Fruit fly (Drosophila melanogaster) whole organism, embryonic: ENCODE data around the gene CheA29a.

Experiments
- Abd-B ChIP-seq: fragments of 200-800 bp; sonication (Bioruptor generic); optimal IDR thresholded peaks from 2 replicates; lab custom pipeline; 2018; ENCODE audit warnings: missing biosample characterization, mild to moderate bottlenecking, missing genetic modification characterization, moderate library complexity
- CG10209 ChIP-seq: fragments of 200-800 bp; sonication (Bioruptor generic); optimal IDR thresholded peaks from 3 replicates; lab custom pipeline; 2017; ENCODE audit warnings: missing biosample characterization, mild to moderate bottlenecking, missing genetic modification characterization, missing genetic modification reagents
- CG10267 ChIP-seq: fragments of 200-800 bp; sonication (Bioruptor generic); optimal IDR thresholded peaks from 2 replicates; lab custom pipeline; 2018; ENCODE audit warnings: missing biosample characterization, mild to moderate bottlenecking, missing genetic modification characterization, moderate library complexity
- CG10274 ChIP-seq: fragments of 200-800 bp; sonication (Bioruptor generic); optimal IDR thresholded peaks from 3 replicates; lab custom pipeline; 2017; ENCODE audit warnings: missing biosample characterization, mild to moderate bottlenecking, missing genetic modification characterization
- CG11085 ChIP-seq: fragments of 200-800 bp; sonication (Bioruptor generic); IDR thresholded peaks from 2 replicates; pipeline ENCODE4 v1.3.6; 2022; ENCODE audit warnings: missing biosample characterization, missing genetic modification characterization
- CG12391 ChIP-seq: fragments of 200-800 bp; sonication (Bioruptor generic); optimal IDR thresholded peaks from 3 replicates; lab custom pipeline; 2018; ENCODE audit warnings: missing biosample characterization, mild to moderate bottlenecking, missing genetic modification characterization, moderate library complexity
- CG12769 ChIP-seq: fragments of 200-800 bp; sonication (Bioruptor generic); optimal IDR thresholded peaks from 2 replicates; lab custom pipeline; 2019; ENCODE audit warnings: missing biosample characterization, mild to moderate bottlenecking, missing genetic modification characterization, moderate library complexity
- CG13123 ChIP-seq: fragments of 200-800 bp; sonication (Bioruptor generic); optimal IDR thresholded peaks from 2 replicates; lab custom pipeline; 2016; ENCODE audit warnings: missing biosample characterization, missing genetic modification characterization
- CG17568 ChIP-seq: fragments of 200-800 bp; sonication (Bioruptor generic); optimal IDR thresholded peaks from 2 replicates; lab custom pipeline; 2018; ENCODE audit warnings: missing biosample characterization, mild to moderate bottlenecking, missing genetic modification characterization, moderate library complexity
- CG17612 ChIP-seq: fragments of 200-800 bp; sonication (Bioruptor generic); IDR thresholded peaks from 2 replicates; pipeline ENCODE4 v1.3.6; 2022; ENCODE audit warnings: missing biosample characterization, missing genetic modification characterization
- CG18011 ChIP-seq: fragments of 200-800 bp; sonication (Bioruptor generic); optimal IDR thresholded peaks from 2 replicates; lab custom pipeline; 2017; ENCODE audit warnings: missing biosample characterization, missing genetic modification characterization, mild to moderate bottlenecking, moderate library complexity, missing genotype
- CG18262 ChIP-seq: fragments of 200-800 bp; optimal IDR thresholded peaks from 3 replicates; lab custom pipeline; 2019; ENCODE audit warnings: missing biosample characterization, mild to moderate bottlenecking, missing genetic modification characterization, moderate library complexity
- CG18476 ChIP-seq: fragments of 200-800 bp; sonication (Bioruptor generic); optimal IDR thresholded peaks from 2 replicates; lab custom pipeline; 2016; ENCODE audit warnings: missing biosample characterization, mild to moderate bottlenecking, missing genetic modification characterization
- CG2712 ChIP-seq: fragments of 200-800 bp; optimal IDR thresholded peaks from 3 replicates; lab custom pipeline; 2019; ENCODE audit warnings: missing biosample characterization, mild to moderate bottlenecking, missing genetic modification characterization, moderate library complexity
- CG34224 ChIP-seq: fragments of 200-800 bp; sonication (Bioruptor generic); IDR thresholded peaks from 3 replicates; pipeline ENCODE4 v1.3.6; 2022; ENCODE audit warnings: missing biosample characterization, missing genetic modification characterization; ENCODE audit not compliant: partially characterized antibody
- CG3726 ChIP-seq: fragments of 200-800 bp; sonication (Bioruptor generic); IDR thresholded peaks from 3 replicates; pipeline ENCODE4, ENCODE4 v1.3.6; 2022; ENCODE audit warnings: missing biosample characterization, missing genetic modification characterization
- CG6272 ChIP-seq: fragments of 200-800 bp; sonication (Bioruptor generic); IDR thresholded peaks from 2 replicates; pipeline ENCODE4 v1.3.6; 2022; ENCODE audit warnings: missing biosample characterization, missing genetic modification characterization
- CG6689 ChIP-seq: fragments of 200-800 bp; sonication (Bioruptor generic); IDR thresholded peaks from 2 replicates; pipeline ENCODE4 v1.3.6; 2022; ENCODE audit warnings: missing biosample characterization, missing genetic modification characterization
- CG6813 ChIP-seq: fragments of 200-800 bp; sonication (Bioruptor generic); optimal IDR thresholded peaks from 2 replicates; lab custom pipeline; 2017; ENCODE audit warnings: missing biosample characterization, missing genetic modification characterization, mild to moderate bottlenecking, moderate library complexity, missing genetic modification reagents
- CG9215 ChIP-seq: fragments of 200-800 bp; sonication (Bioruptor generic); IDR thresholded peaks from 2 replicates; pipeline ENCODE4 v1.3.6; 2022; ENCODE audit warnings: missing biosample characterization, missing genetic modification characterization
- CG9437 ChIP-seq: fragments of 200-800 bp; sonication (Bioruptor generic); optimal IDR thresholded peaks from 2 replicates; lab custom pipeline; 2018; ENCODE audit warnings: missing biosample characterization, mild to moderate bottlenecking, missing genetic modification characterization
- CG9609 ChIP-seq: fragments of 200-800 bp; sonication (Bioruptor generic); optimal IDR thresholded peaks from 3 replicates; lab custom pipeline; 2016; ENCODE audit warnings: missing biosample characterization, missing genetic modification characterization
- CG9932 ChIP-seq: fragments of 200-800 bp; sonication (Bioruptor generic); IDR thresholded peaks from 2 replicates; pipeline ENCODE4 v1.3.6; 2022; ENCODE audit warnings: missing biosample characterization, missing genetic modification characterization
- Camta ChIP-seq: fragments of 200-800 bp; sonication (Bioruptor generic); optimal IDR thresholded peaks from 2 replicates; lab custom pipeline; 2016; ENCODE audit warnings: missing biosample characterization, missing genetic modification characterization
- CkIIα-i1 ChIP-seq: fragments of 200-800 bp; sonication (Bioruptor generic); IDR thresholded peaks from 2 replicates; pipeline ENCODE4 v1.3.6; 2022; ENCODE audit warnings: missing biosample characterization, missing genetic modification characterization
- D19B ChIP-seq: fragments of 200-800 bp; sonication (Bioruptor generic); optimal IDR thresholded peaks from 2 replicates; lab custom pipeline; 2017; ENCODE audit warnings: missing biosample characterization, mild to moderate bottlenecking, missing genetic modification characterization
- Ets97D ChIP-seq: fragments of 200-800 bp; sonication (Bioruptor generic); optimal IDR thresholded peaks from 3 replicates; lab custom pipeline; 2016; ENCODE audit warnings: missing biosample characterization, missing genetic modification characterization
- Fer1 ChIP-seq: fragments of 200-800 bp; sonication (Bioruptor generic); optimal IDR thresholded peaks from 2 replicates; lab custom pipeline; 2017; ENCODE audit warnings: missing biosample characterization, mild to moderate bottlenecking, missing genetic modification characterization
- Hr3 ChIP-seq: fragments of 200-800 bp; sonication (Bioruptor generic); optimal IDR thresholded peaks from 3 replicates; lab custom pipeline; 2016; ENCODE audit warnings: missing biosample characterization, missing genetic modification characterization
- Mrtf ChIP-seq: fragments of 200-800 bp; sonication (Bioruptor generic); IDR thresholded peaks from 3 replicates; pipeline ENCODE4 v1.3.6; 2022; ENCODE audit warnings: missing biosample characterization, missing genetic modification characterization
- Six4 ChIP-seq: fragments of 200-800 bp; sonication (Bioruptor generic); optimal IDR thresholded peaks from 2 replicates; lab custom pipeline; 2016; ENCODE audit warnings: missing biosample characterization, missing genetic modification characterization
- Tbp ChIP-seq: fragments of >200 bp; optimal IDR thresholded peaks from 2 replicates; lab custom pipeline; 2018; ENCODE audit warnings: missing biosample characterization, missing genetic modification characterization
- Xbp1 ChIP-seq: fragments of 200-800 bp; sonication (Bioruptor generic); optimal IDR thresholded peaks from 3 replicates; lab custom pipeline; 2016; ENCODE audit warnings: missing biosample characterization, mild to moderate bottlenecking, missing genetic modification characterization
- Xrp1 ChIP-seq: fragments of 200-800 bp; sonication (Bioruptor generic); IDR thresholded peaks from 2 replicates; pipeline ENCODE4 v1.3.6; 2022; ENCODE audit warnings: missing biosample characterization, missing genetic modification characterization
- ara ChIP-seq: fragments of 200-800 bp; sonication (Bioruptor generic); IDR thresholded peaks from 2 replicates; pipeline ENCODE4 v1.3.6; 2022; ENCODE audit warnings: missing biosample characterization, missing genetic modification characterization
- bab2 ChIP-seq: fragments of 200-800 bp; sonication (Bioruptor generic); optimal IDR thresholded peaks from 2 replicates; lab custom pipeline; 2016; ENCODE audit warnings: missing biosample characterization, missing genetic modification characterization
- bigmax ChIP-seq: fragments of 200-800 bp; sonication (Bioruptor generic); optimal IDR thresholded peaks from 2 replicates; lab custom pipeline; 2018; ENCODE audit warnings: missing biosample characterization, mild to moderate bottlenecking, missing genetic modification characterization
- chif ChIP-seq, 2 experiments: fragments of 200-800 bp; sonication (Bioruptor generic); optimal IDR thresholded peaks; 3 replicates each; lab custom pipeline; 2016; ENCODE audit warnings: missing biosample characterization in 2 of 2, missing genetic modification characterization in 2 of 2
- en ChIP-seq: fragments of 200-800 bp; sonication (Bioruptor generic); optimal IDR thresholded peaks from 2 replicates; lab custom pipeline; 2016; ENCODE audit warnings: missing biosample characterization, missing genetic modification characterization
- fd3F ChIP-seq: fragments of 200-800 bp; sonication (Bioruptor generic); optimal IDR thresholded peaks from 2 replicates; lab custom pipeline; 2018; ENCODE audit warnings: missing biosample characterization, mild to moderate bottlenecking, missing genetic modification characterization, moderate library complexity
- gce ChIP-seq: fragments of 200-800 bp; sonication (Bioruptor generic); IDR thresholded peaks from 3 replicates; pipeline ENCODE4 v1.3.6; 2022; ENCODE audit warnings: missing biosample characterization, missing genetic modification characterization
- ind ChIP-seq: fragments of 200-800 bp; sonication (Bioruptor generic); optimal IDR thresholded peaks from 3 replicates; lab custom pipeline; 2016; ENCODE audit warnings: missing biosample characterization, missing genetic modification characterization
- kni ChIP-seq: fragments of 200-800 bp; sonication (Bioruptor generic); optimal IDR thresholded peaks from 3 replicates; lab custom pipeline; 2017; ENCODE audit warnings: mild to moderate bottlenecking, missing biosample characterization, missing genetic modification reagents, missing genetic modification characterization
- onecut ChIP-seq: fragments of 200-800 bp; sonication (Bioruptor generic); IDR thresholded peaks from 2 replicates; pipeline ENCODE4 v1.3.6; 2022; ENCODE audit warnings: missing biosample characterization, missing genetic modification characterization
- scrt ChIP-seq: fragments of 200-800 bp; sonication (Bioruptor generic); optimal IDR thresholded peaks from 2 replicates; lab custom pipeline; 2018; ENCODE audit warnings: missing biosample characterization, mild to moderate bottlenecking, missing genetic modification characterization, moderate library complexity
- sr ChIP-seq: fragments of 200-800 bp; sonication (Bioruptor generic); IDR thresholded peaks from 3 replicates; pipeline ENCODE4 v1.3.6; 2022; ENCODE audit warnings: missing biosample characterization, missing genetic modification characterization
- tap ChIP-seq: fragments of 200-800 bp; optimal IDR thresholded peaks from 3 replicates; lab custom pipeline; 2019; ENCODE audit warnings: missing biosample characterization, mild to moderate bottlenecking, missing genetic modification characterization, moderate library complexity
- tin ChIP-seq: fragments of 200-800 bp; sonication (Bioruptor generic); optimal IDR thresholded peaks from 3 replicates; lab custom pipeline; 2016; ENCODE audit warnings: missing biosample characterization, missing genetic modification characterization
- toy ChIP-seq: fragments of 200-800 bp; sonication (Bioruptor generic); IDR thresholded peaks from 2 replicates; pipeline ENCODE4 v1.3.6; 2022; ENCODE audit warnings: missing biosample characterization, missing genetic modification characterization
- trem ChIP-seq: fragments of 200-800 bp; optimal IDR thresholded peaks from 3 replicates; lab custom pipeline; 2019; ENCODE audit warnings: missing biosample characterization, mild to moderate bottlenecking, missing genetic modification characterization, moderate library complexity
- yki ChIP-seq: fragments of >200 bp; optimal IDR thresholded peaks from 3 replicates; lab custom pipeline; 2018
- z ChIP-seq: fragments of 200-800 bp; sonication (Bioruptor generic); IDR thresholded peaks from 3 replicates; pipeline ENCODE4 v1.3.6; 2022; ENCODE audit warnings: missing biosample characterization, missing genetic modification characterization
- zfh2 ChIP-seq: fragments of 200-800 bp; sonication (Bioruptor generic); optimal IDR thresholded peaks from 2 replicates; lab custom pipeline; 2016; ENCODE audit warnings: missing biosample characterization, missing genetic modification characterization

The CheA29a gene

dm6 chr2L:8511723-8512122, 34.6 kb downstream of the CheA29a start, which contains the start of gene CG13096 (continued):
- TF ChIP-seq CG12769 (tag; lab: Kevin White, UChicago) (no peak), Fer1 (no peak), CG13123 (GFP tag; lab: Kevin White, UChicago) (no peak), CG6272 (GFP tag; lab: Robert Waterston, UW) (peak; percentile 22; the same call in 1 of the 2 replicates), scrt (GFP tag; lab: Kevin White, UChicago) (no peak), chif (GFP tag; optimal IDR thresholded peaks at IDR 0.05; lab: Kevin White, UChicago) (no peak), D19B (GFP tag; lab: Kevin White, UChicago) (no peak), CG11085 (no peak), CG18476 (GFP tag; lab: Kevin White, UChicago) (no peak), tin (peak; percentile 16), tap (tag; lab: Kevin White, UChicago) (no peak), CG10274 (GFP tag; lab: Kevin White, UChicago) (no peak), CG34224 (GFP tag; lab: Robert Waterston, UW) (peak; percentile 99), Mrtf (GFP tag; lab: Robert Waterston, UW) (no peak), CG9437 (peak; percentile 87), ara (no peak), CG12391 (tag; lab: Kevin White, UChicago) (peak; percentile 44), gce (GFP tag; lab: Robert Waterston, UW) (no peak), toy (GFP tag; lab: Robert Waterston, UW) (no peak), CkIIα-i1 (GFP tag; lab: Robert Waterston, UW) (no peak), CG17568 (GFP tag; lab: Kevin White, UChicago) (no peak), CG9215 (GFP tag; lab: Robert Waterston, UW) (no peak), CG6813 (GFP tag; lab: Kevin White, UChicago) (no peak), z (GFP tag; lab: Robert Waterston, UW) (no peak), Tbp (GFP tag; lab: Kevin White, UChicago) (no peak), zfh2 (GFP tag; lab: Kevin White, UChicago) (peak; percentile 27), Camta (GFP tag; lab: Kevin White, UChicago) (no peak), CG3726 (no peak), yki (lab: Kevin White, UChicago) (no peak), Xbp1 (GFP tag; lab: Kevin White, UChicago) (peak; percentile 49), fd3F (GFP tag; lab: Kevin White, UChicago) (no peak), CG10209 (GFP tag; lab: Kevin White, UChicago) (no peak), ind (GFP tag; lab: Kevin White, UChicago) (no peak), trem (tag; lab: Kevin White, UChicago) (peak; percentile 85), CG6689 (no peak), kni (GFP tag; lab: Kevin White, UChicago) (no peak), bab2 (no peak), Hr3 (GFP tag; lab: Kevin White, UChicago) (peak; percentile 3), Xrp1 (GFP tag; lab: Robert Waterston, UW) (0 out of 2 replicates have a peak, but pooled peaks have one; percentile 14), sr (GFP tag; lab: Robert Waterston, UW) (no peak), Six4 (GFP tag; lab: Kevin White, UChicago) (no peak), CG9609 (peak; percentile 35), onecut (GFP tag; lab: Robert Waterston, UW) (no peak; the same call in 1 of the 2 replicates), CG18011 (GFP tag; lab: Kevin White, UChicago) (no peak), bigmax (GFP tag; lab: Kevin White, UChicago) (peak; percentile 50), Ets97D (peak; percentile 91), en (GFP tag; lab: Kevin White, UChicago) (no peak), CG9932 (GFP tag; lab: Robert Waterston, UW) (peak; percentile 77), CG10267 (peak; percentile 74), CG17612 (GFP tag; lab: Robert Waterston, UW) (no peak), Abd-B (GFP tag; lab: Kevin White, UChicago) (peak; percentile 55), CG2712 (peak; percentile 65), CG18262 (tag; lab: Kevin White, UChicago) (peak; percentile 12)
